Fruit fly (Drosophila melanogaster): Measurements from ENCODE around the gene Rad60.

DNA sequence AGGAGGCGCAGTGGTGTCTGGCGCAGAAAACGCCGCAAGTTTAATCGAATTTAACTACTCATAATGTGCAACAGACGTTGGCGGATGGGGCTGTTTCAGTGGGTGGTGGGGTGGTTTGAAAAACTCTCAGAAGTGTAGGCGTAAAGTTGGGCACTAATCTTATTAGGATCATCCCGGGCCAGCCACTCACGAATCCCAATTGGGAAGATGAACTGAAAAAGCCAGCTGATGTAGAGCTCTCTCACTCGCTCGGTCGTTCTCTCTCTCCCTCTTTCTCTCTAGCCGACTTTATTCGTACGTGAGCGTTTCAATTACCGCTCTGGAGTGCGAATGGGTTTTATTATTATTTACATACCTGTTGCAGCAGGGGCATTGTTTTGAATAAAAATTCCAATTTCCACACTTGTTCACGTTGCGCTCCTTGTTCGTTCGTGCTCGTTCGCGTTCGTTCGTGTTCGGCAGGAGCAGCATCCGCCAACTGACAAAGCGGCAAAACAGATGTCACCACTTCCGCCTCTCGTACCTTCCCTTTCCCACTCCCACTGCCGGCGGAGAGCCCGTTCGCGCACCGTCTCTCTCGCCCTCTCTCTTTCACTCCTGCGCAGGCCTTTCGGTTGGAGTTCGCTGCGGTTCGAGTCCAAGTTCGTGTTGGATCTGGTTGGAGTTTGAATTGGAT, 27.6 kb upstream of the Rad60 start:
- TF ChIP-seq insv (optimal IDR thresholded peaks at IDR 0.05) (no peak), h (optimal IDR thresholded peaks at IDR 0.05) (no peak), psq (optimal IDR thresholded peaks at IDR 0.05) (no peak)
